Fruit fly (Drosophila melanogaster): ENCODE results near the gene tgy.
A peak's percentile ranks its signal among the peaks of the same experiment; 100 is the strongest.

dm6 chrX:19160635-19161407 lies 33.7 kb upstream of the tgy start:
- TF ChIP-seq dac (GFP tag; optimal IDR thresholded peaks at IDR 0.05) (no peak), CG8632 (GFP tag; optimal IDR thresholded peaks at IDR 0.05) (no peak), svp (GFP tag) (peak; percentile 69), Blimp-1 (GFP tag; optimal IDR thresholded peaks at IDR 0.05) (no peak), Gug (GFP tag; IDR thresholded peaks at IDR 0.05) (no peak), achi (GFP tag; optimal IDR thresholded peaks at IDR 0.05) (peak; percentile 15)
